Worm (Caenorhabditis elegans) whole organism, early embryonic: ENCODE results near the gene nhr-19.

Experiments
- ama-1 ChIP-seq: fragments of 150-350 bp; optimal IDR thresholded peaks from 2 replicates; lab custom pipeline; 2014
- ceh-13 ChIP-seq: fragments of 200-800 bp; sonication (Bioruptor generic); optimal IDR thresholded peaks from 2 replicates; lab custom pipeline; 2018; ENCODE audit warnings: mild to moderate bottlenecking, missing genetic modification characterization, missing compliant biosample characterization
- ceh-36 ChIP-seq: sonication (generic microtip); optimal IDR thresholded peaks from 2 replicates; lab custom pipeline; 2016; ENCODE audit warnings: missing genetic modification characterization, inconsistent platforms, missing compliant biosample characterization
- flt-1 ChIP-seq: fragments of 200-800 bp; sonication (Bioruptor generic); IDR thresholded peaks from 2 replicates; pipeline ENCODE4 v1.3.6; 2022; ENCODE audit warnings: missing genetic modification characterization, missing compliant biosample characterization
- hmbx-1 ChIP-seq: sonication (generic microtip); optimal IDR thresholded peaks from 2 replicates; lab custom pipeline; 2016; ENCODE audit warnings: mild to moderate bottlenecking, missing genetic modification characterization, missing compliant biosample characterization
- hmg-4 ChIP-seq: fragments of 200-800 bp; sonication (Bioruptor generic); optimal IDR thresholded peaks from 2 replicates; lab custom pipeline; 2018; ENCODE audit warnings: mild to moderate bottlenecking, missing genetic modification characterization, missing compliant biosample characterization
- pes-1 ChIP-seq: fragments of 200-800 bp; sonication (Bioruptor generic); IDR thresholded peaks from 2 replicates; pipeline ENCODE4 v1.3.6; 2022; ENCODE audit warnings: missing genetic modification reagents, missing genetic modification characterization, missing compliant biosample characterization
- scrt-1 ChIP-seq: fragments of 200-800 bp; sonication (Bioruptor generic); IDR thresholded peaks from 2 replicates; pipeline ENCODE4 v1.3.6; 2022; ENCODE audit warnings: missing genetic modification characterization, missing compliant biosample characterization
- sea-1 ChIP-seq: fragments of 200-800 bp; sonication (Bioruptor generic); conservative IDR thresholded peaks from 2 replicates; pipeline ENCODE4 v1.3.6; 2022; ENCODE audit warnings: missing genetic modification characterization, missing compliant biosample characterization
- tbx-37 ChIP-seq: fragments of 200-800 bp; sonication (Bioruptor generic); conservative IDR thresholded peaks from 2 replicates; pipeline ENCODE4 v1.3.6; 2022; ENCODE audit warnings: missing genetic modification reagents, missing genetic modification characterization, missing compliant biosample characterization

ce11 chrII:9604063-9604462 is 1.3 kb downstream of the nhr-19 start:
- TF ChIP-seq ceh-36 (tag; lab: Kevin White, UChicago) (no peak), pes-1 (GFP tag; lab: Robert Waterston, UW) (no peak), ama-1 (lab: Kevin White, UChicago) (no peak), tbx-37 (GFP tag; lab: Robert Waterston, UW) (no peak), scrt-1 (GFP tag; lab: Robert Waterston, UW) (no peak), hmbx-1 (tag; lab: Kevin White, UChicago) (no peak), ceh-13 (GFP tag; lab: Kevin White, UChicago) (no peak), sea-1 (GFP tag; lab: Robert Waterston, UW) (no peak), hmg-4 (GFP tag; lab: Kevin White, UChicago) (no peak), flt-1 (no peak)
